Worm (Caenorhabditis elegans) whole organism, early embryonic: ENCODE data around the gene cyp-31A2.

Experiments
- aly-1 ChIP-seq: sonication (generic microtip); optimal IDR thresholded peaks from 2 replicates; lab custom pipeline; 2016; ENCODE audit warnings: missing genetic modification characterization, missing compliant biosample characterization
- ama-1 ChIP-seq: fragments of 150-350 bp; optimal IDR thresholded peaks from 2 replicates; lab custom pipeline; 2014
- ceh-13 ChIP-seq: fragments of 200-800 bp; sonication (Bioruptor generic); optimal IDR thresholded peaks from 2 replicates; lab custom pipeline; 2018; ENCODE audit warnings: mild to moderate bottlenecking, missing genetic modification characterization, missing compliant biosample characterization
- ets-7 ChIP-seq: sonication (generic microtip); optimal IDR thresholded peaks from 2 replicates; lab custom pipeline; 2016; ENCODE audit warnings: missing genotype, missing genetic modification characterization, missing compliant biosample characterization
- hmbx-1 ChIP-seq: sonication (generic microtip); optimal IDR thresholded peaks from 2 replicates; lab custom pipeline; 2016; ENCODE audit warnings: mild to moderate bottlenecking, missing genetic modification characterization, missing compliant biosample characterization
- scrt-1 ChIP-seq: fragments of 200-800 bp; sonication (Bioruptor generic); IDR thresholded peaks from 2 replicates; pipeline ENCODE4 v1.3.6; 2022; ENCODE audit warnings: missing genetic modification characterization, missing compliant biosample characterization
- sea-1 ChIP-seq: fragments of 200-800 bp; sonication (Bioruptor generic); conservative IDR thresholded peaks from 2 replicates; pipeline ENCODE4 v1.3.6; 2022; ENCODE audit warnings: missing genetic modification characterization, missing compliant biosample characterization
- tbx-11 ChIP-seq: fragments of 200-800 bp; sonication (Bioruptor generic); IDR thresholded peaks from 2 replicates; pipeline ENCODE4 v1.3.6; 2022; ENCODE audit warnings: missing genetic modification characterization, missing compliant biosample characterization
- tbx-37 ChIP-seq: fragments of 200-800 bp; sonication (Bioruptor generic); conservative IDR thresholded peaks from 2 replicates; pipeline ENCODE4 v1.3.6; 2022; ENCODE audit warnings: missing genetic modification reagents, missing genetic modification characterization, missing compliant biosample characterization
- tra-4 ChIP-seq: sonication (generic microtip); optimal IDR thresholded peaks from 2 replicates; lab custom pipeline; 2017; ENCODE audit warnings: missing genetic modification characterization, missing compliant biosample characterization

DNA sequence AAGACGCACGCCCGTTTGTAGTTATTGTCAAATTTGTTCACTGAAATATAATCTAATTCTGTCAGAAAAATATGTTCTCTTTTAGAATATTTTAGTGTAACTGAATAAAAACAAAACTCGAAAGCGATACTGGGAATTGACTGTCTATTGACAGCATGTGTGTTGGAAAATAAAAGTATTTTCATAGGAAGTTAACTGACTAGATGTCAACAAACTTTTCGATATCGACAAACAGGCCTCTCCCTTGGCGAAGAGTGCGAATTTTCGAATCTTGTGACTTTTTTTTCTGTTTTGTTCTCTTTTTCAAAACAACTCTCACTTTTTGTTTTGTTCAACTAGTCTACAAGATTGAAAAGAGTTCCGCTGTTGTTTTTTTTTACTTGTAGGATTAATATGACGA, 34.5 kb downstream of the cyp-31A2 start:
- TF ChIP-seq ceh-13 (GFP tag; lab: Kevin White, UChicago) (no peak), ama-1 (lab: Kevin White, UChicago) (no peak), aly-1 (no peak), hmbx-1 (no peak), ets-7 (tag; lab: Kevin White, UChicago) (no peak), tra-4 (no peak), tbx-37 (GFP tag; lab: Robert Waterston, UW) (no peak), sea-1 (no peak), scrt-1 (GFP tag; lab: Robert Waterston, UW) (no peak), tbx-11 (GFP tag; lab: Robert Waterston, UW) (no peak)
